Worm (Caenorhabditis elegans) whole organism, mixed stage, embryonic: Measurements from ENCODE around the gene F11F1.1.

Experiments
- ces-1 ChIP-seq: fragments of 150-350 bp; optimal IDR thresholded peaks from 2 replicates; lab custom pipeline; 2014; ENCODE audit warnings: missing biosample characterization, missing genetic modification reagents, missing genetic modification characterization
- elt-3 ChIP-seq: fragments of 150-350 bp; optimal IDR thresholded peaks from 2 replicates; lab custom pipeline; 2014; ENCODE audit warnings: missing biosample characterization, missing genetic modification characterization
- lin-13 ChIP-seq: fragments of 150-350 bp; optimal IDR thresholded peaks from 2 replicates; lab custom pipeline; 2014; ENCODE audit warnings: missing biosample characterization, missing genetic modification characterization
- lsy-2 ChIP-seq: fragments of 150-350 bp; optimal IDR thresholded peaks from 2 replicates; lab custom pipeline; 2014; ENCODE audit warnings: missing biosample characterization, missing genetic modification characterization
- mep-1 ChIP-seq: fragments of 150-350 bp; optimal IDR thresholded peaks from 2 replicates; lab custom pipeline; 2017; ENCODE audit warnings: missing biosample characterization, missing genetic modification reagents, missing genetic modification characterization, inconsistent platforms
- nhr-12 ChIP-seq: fragments of 150-350 bp; optimal IDR thresholded peaks from 2 replicates; lab custom pipeline; 2014; ENCODE audit warnings: missing biosample characterization, missing genetic modification characterization
- nhr-28 ChIP-seq: fragments of 150-350 bp; optimal IDR thresholded peaks from 2 replicates; lab custom pipeline; 2014; ENCODE audit warnings: missing biosample characterization, missing genetic modification characterization
- nhr-76 ChIP-seq: sonication (generic microtip); optimal IDR thresholded peaks from 2 replicates; lab custom pipeline; 2017; ENCODE audit warnings: missing biosample characterization, missing genetic modification characterization
- pha-4 ChIP-seq: fragments of 150-350 bp; optimal IDR thresholded peaks from 2 replicates; lab custom pipeline; 2018; ENCODE audit warnings: missing biosample characterization, missing genetic modification reagents, missing genetic modification characterization
- unc-39 ChIP-seq: fragments of 150-350 bp; optimal IDR thresholded peaks from 2 replicates; lab custom pipeline; 2014; ENCODE audit warnings: missing biosample characterization, missing genetic modification characterization
- unc-62 ChIP-seq: fragments of 150-350 bp; optimal IDR thresholded peaks from 2 replicates; lab custom pipeline; 2014; ENCODE audit warnings: missing biosample characterization, missing genetic modification reagents, missing genetic modification characterization
- ztf-11 ChIP-seq: fragments of 150-350 bp; optimal IDR thresholded peaks from 2 replicates; lab custom pipeline; 2014; ENCODE audit warnings: missing biosample characterization, missing genetic modification characterization

DNA sequence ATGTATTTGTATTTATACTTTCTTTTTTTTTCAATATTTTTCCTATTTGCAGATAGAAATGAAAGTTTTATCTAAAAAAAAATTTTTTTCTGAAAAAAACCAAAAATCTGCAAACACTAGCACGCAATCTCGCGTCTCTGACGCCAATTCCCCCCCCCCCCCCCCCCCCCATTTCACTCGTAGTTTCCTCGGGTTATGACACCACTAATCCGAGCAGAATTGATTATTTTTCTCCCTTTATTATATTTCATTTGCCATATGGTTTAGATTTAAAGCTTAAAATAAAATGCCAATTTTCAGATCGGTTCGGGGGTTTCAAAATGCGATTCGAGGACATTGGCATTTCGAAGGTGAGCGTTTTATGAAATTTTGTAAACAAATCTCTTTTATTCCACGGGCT is 48.6 kb upstream of the F11F1.1 start, which contains the start of gene mtm-6:
- no peak for TF ChIP-seq ztf-11
- TF ChIP-seq pha-4 (tag; lab: Kevin White, UChicago) = no peak
- no peak for TF ChIP-seq ces-1
- no peak for TF ChIP-seq mep-1 (tag; lab: Kevin White, UChicago)
- TF ChIP-seq unc-39 = no peak
- TF ChIP-seq unc-62 = no peak
- TF ChIP-seq lsy-2 = no peak
- TF ChIP-seq lin-13 (tag; lab: Kevin White, UChicago) = no peak
- no peak for TF ChIP-seq nhr-76 (tag; lab: Kevin White, UChicago)
- no peak for TF ChIP-seq nhr-12
- TF ChIP-seq elt-3 = no peak
- TF ChIP-seq nhr-28 = no peak
